Fruit fly (Drosophila melanogaster) whole organism, embryonic: ENCODE data around the gene Rrp5.
A peak's percentile ranks its signal among the peaks of the same experiment; 100 is the strongest.

Experiments used
- B-H1 ChIP-seq: fragments of 200-800 bp; sonication (Bioruptor generic); IDR thresholded peaks from 3 replicates; pipeline ENCODE4 v1.3.6; 2022; ENCODE audit warnings: missing biosample characterization, missing genetic modification characterization
- Bgb ChIP-seq: fragments of 200-800 bp; sonication (Bioruptor generic); IDR thresholded peaks from 2 replicates; pipeline ENCODE4 v1.3.6; 2022; ENCODE audit warnings: missing biosample characterization, missing genetic modification characterization; ENCODE audit not compliant: partially characterized antibody
- CG10366 ChIP-seq: fragments of 200-800 bp; sonication (Bioruptor generic); IDR thresholded peaks from 2 replicates; pipeline ENCODE4 v1.3.6; 2022; ENCODE audit warnings: missing biosample characterization, missing genetic modification characterization
- CG10431 ChIP-seq: fragments of 200-800 bp; sonication (Bioruptor generic); optimal IDR thresholded peaks from 3 replicates; lab custom pipeline; 2018; ENCODE audit warnings: missing biosample characterization, mild to moderate bottlenecking, missing genetic modification characterization
- CG10979 ChIP-seq: fragments of 200-800 bp; sonication (Bioruptor generic); optimal IDR thresholded peaks from 2 replicates; lab custom pipeline; 2018; ENCODE audit warnings: missing biosample characterization, mild to moderate bottlenecking, missing genetic modification characterization, moderate library complexity
- CG12104 ChIP-seq: fragments of 200-800 bp; sonication (Bioruptor generic); optimal IDR thresholded peaks from 3 replicates; lab custom pipeline; 2016; ENCODE audit warnings: missing biosample characterization, missing genetic modification characterization
- CG12659 ChIP-seq: fragments of 200-800 bp; sonication (Bioruptor generic); optimal IDR thresholded peaks from 3 replicates; lab custom pipeline; 2017; ENCODE audit warnings: mild to moderate bottlenecking, missing biosample characterization, missing genetic modification reagents, missing genetic modification characterization
- CG1603 ChIP-seq: fragments of 200-800 bp; sonication (Bioruptor generic); optimal IDR thresholded peaks from 2 replicates; lab custom pipeline; 2019; ENCODE audit warnings: missing biosample characterization, mild to moderate bottlenecking, missing genetic modification characterization, moderate library complexity
- CG16813 ChIP-seq: fragments of 200-800 bp; sonication (Bioruptor generic); IDR thresholded peaks from 3 replicates; pipeline ENCODE4 v1.3.6; 2022; ENCODE audit warnings: missing biosample characterization, missing genetic modification characterization; ENCODE audit not compliant: partially characterized antibody
- CG17359 ChIP-seq: fragments of 200-800 bp; sonication (Bioruptor generic); optimal IDR thresholded peaks from 3 replicates; lab custom pipeline; 2018; ENCODE audit warnings: missing biosample characterization, mild to moderate bottlenecking, missing genetic modification characterization, moderate library complexity
- CG17612 ChIP-seq: fragments of 200-800 bp; sonication (Bioruptor generic); IDR thresholded peaks from 2 replicates; pipeline ENCODE4 v1.3.6; 2022; ENCODE audit warnings: missing biosample characterization, missing genetic modification characterization
- CG18262 ChIP-seq: fragments of 200-800 bp; optimal IDR thresholded peaks from 3 replicates; lab custom pipeline; 2019; ENCODE audit warnings: missing biosample characterization, mild to moderate bottlenecking, missing genetic modification characterization, moderate library complexity
- CG34422 ChIP-seq: fragments of 200-800 bp; sonication (Bioruptor generic); IDR thresholded peaks from 3 replicates; pipeline ENCODE4 v1.3.6; 2022; ENCODE audit warnings: missing biosample characterization, missing genetic modification characterization
- CG4328 ChIP-seq: fragments of 200-800 bp; sonication (Bioruptor generic); optimal IDR thresholded peaks from 3 replicates; lab custom pipeline; 2017; ENCODE audit warnings: missing biosample characterization, missing genetic modification reagents, missing genetic modification characterization
- CG4617 ChIP-seq: fragments of 200-800 bp; sonication (Bioruptor generic); optimal IDR thresholded peaks from 3 replicates; lab custom pipeline; 2016; ENCODE audit warnings: missing biosample characterization, missing genetic modification characterization, borderline replicate concordance
- CG6254 ChIP-seq: fragments of 200-800 bp; sonication (Bioruptor generic); optimal IDR thresholded peaks from 3 replicates; lab custom pipeline; 2017; ENCODE audit warnings: mild to moderate bottlenecking, missing biosample characterization, missing genetic modification reagents, missing genetic modification characterization
- CG6765 ChIP-seq: fragments of 200-800 bp; sonication (Bioruptor generic); optimal IDR thresholded peaks from 3 replicates; lab custom pipeline; 2017; ENCODE audit warnings: missing biosample characterization, mild to moderate bottlenecking, missing genetic modification characterization
- CG7357 ChIP-seq: fragments of 200-800 bp; sonication (Bioruptor generic); IDR thresholded peaks from 3 replicates; pipeline ENCODE4 v1.3.6; 2022; ENCODE audit warnings: missing biosample characterization, missing genetic modification characterization
- CG9797 ChIP-seq: fragments of 200-800 bp; sonication (Bioruptor generic); optimal IDR thresholded peaks from 3 replicates; lab custom pipeline; 2018; ENCODE audit warnings: missing biosample characterization, mild to moderate bottlenecking, missing genetic modification characterization
- Dbx ChIP-seq: fragments of 200-800 bp; sonication (Bioruptor generic); IDR thresholded peaks from 3 replicates; pipeline ENCODE4 v1.3.6; 2022; ENCODE audit warnings: missing biosample characterization, missing genetic modification characterization
- Doc2 ChIP-seq: fragments of 200-800 bp; sonication (Bioruptor generic); IDR thresholded peaks from 2 replicates; pipeline ENCODE4 v1.3.6; 2022; ENCODE audit warnings: missing biosample characterization, missing genetic modification characterization
- Dp ChIP-seq: fragments of 200-800 bp; sonication (Bioruptor generic); optimal IDR thresholded peaks from 2 replicates; lab custom pipeline; 2018; ENCODE audit warnings: missing biosample characterization, mild to moderate bottlenecking, missing genetic modification characterization, moderate library complexity
- E2f2 ChIP-seq: fragments of 200-800 bp; sonication (Bioruptor generic); IDR thresholded peaks from 2 replicates; pipeline ENCODE4 v1.3.6; 2022; ENCODE audit warnings: missing biosample characterization, missing genetic modification characterization
- Elba2 ChIP-seq: fragments of 200-800 bp; sonication (Bioruptor generic); optimal IDR thresholded peaks from 3 replicates; lab custom pipeline; 2016; ENCODE audit warnings: missing biosample characterization, missing genetic modification characterization
- H15 ChIP-seq: fragments of 200-800 bp; sonication (Bioruptor generic); IDR thresholded peaks from 3 replicates; pipeline ENCODE4 v1.3.6; 2022; ENCODE audit warnings: missing biosample characterization, missing genetic modification characterization
- Hmr ChIP-seq: fragments of 200-800 bp; sonication (Bioruptor generic); optimal IDR thresholded peaks from 3 replicates; lab custom pipeline; 2017; ENCODE audit warnings: mild to moderate bottlenecking, missing biosample characterization, missing genetic modification reagents, missing genetic modification characterization
- Nf-YA ChIP-seq: fragments of 200-800 bp; sonication (Bioruptor generic); IDR thresholded peaks from 2 replicates; pipeline ENCODE4 v1.3.6; 2022; ENCODE audit warnings: missing biosample characterization, missing genetic modification characterization
- Nf-YB ChIP-seq: fragments of 200-800 bp; sonication (Bioruptor generic); optimal IDR thresholded peaks from 3 replicates; lab custom pipeline; 2019; ENCODE audit warnings: missing biosample characterization, mild to moderate bottlenecking, missing genetic modification characterization, moderate library complexity
- Sry-δ ChIP-seq: fragments of 200-800 bp; sonication (Bioruptor generic); optimal IDR thresholded peaks from 2 replicates; lab custom pipeline; 2016; ENCODE audit warnings: missing biosample characterization, missing genetic modification characterization
- TFAM ChIP-seq: fragments of 200-800 bp; sonication (Bioruptor generic); optimal IDR thresholded peaks from 2 replicates; lab custom pipeline; 2017; ENCODE audit warnings: missing biosample characterization, missing genetic modification characterization, inconsistent platforms
- abd-A ChIP-seq: fragments of 200-800 bp; sonication (Bioruptor generic); optimal IDR thresholded peaks from 3 replicates; lab custom pipeline; 2019; ENCODE audit warnings: missing biosample characterization, mild to moderate bottlenecking, missing genetic modification characterization, moderate library complexity
- amos ChIP-seq: fragments of 200-800 bp; sonication (Bioruptor generic); IDR thresholded peaks from 2 replicates; pipeline ENCODE4 v1.3.6; 2022; ENCODE audit warnings: missing biosample characterization, missing genetic modification characterization; ENCODE audit not compliant: partially characterized antibody
- btn ChIP-seq: fragments of 200-800 bp; sonication (Bioruptor generic); optimal IDR thresholded peaks from 2 replicates; lab custom pipeline; 2016; ENCODE audit warnings: missing biosample characterization, missing genetic modification characterization
- cad ChIP-seq: fragments of >200 bp; optimal IDR thresholded peaks from 2 replicates; lab custom pipeline; 2017; ENCODE audit warnings: missing biosample characterization, missing genetic modification characterization
- chm ChIP-seq: fragments of 200-800 bp; sonication (Bioruptor generic); IDR thresholded peaks from 2 replicates; pipeline ENCODE4 v1.3.6; 2022; ENCODE audit warnings: missing biosample characterization, missing genetic modification characterization
- dimm ChIP-seq: fragments of 200-800 bp; sonication (Bioruptor generic); IDR thresholded peaks from 2 replicates; pipeline ENCODE4 v1.3.6; 2022; ENCODE audit warnings: missing biosample characterization, missing genetic modification characterization
- dysf ChIP-seq: fragments of 200-800 bp; sonication (Bioruptor generic); IDR thresholded peaks from 3 replicates; pipeline ENCODE4 v1.3.6; 2022; ENCODE audit warnings: missing biosample characterization, missing genetic modification characterization
- ems ChIP-seq: fragments of 200-800 bp; sonication (Bioruptor generic); optimal IDR thresholded peaks from 3 replicates; lab custom pipeline; 2016; ENCODE audit warnings: missing biosample characterization, missing genetic modification characterization
- gro ChIP-seq: fragments of 200-800 bp; sonication (Bioruptor generic); optimal IDR thresholded peaks from 2 replicates; lab custom pipeline; 2016; ENCODE audit warnings: missing biosample characterization, missing genetic modification characterization
- hbn ChIP-seq: fragments of 200-800 bp; sonication (Bioruptor generic); IDR thresholded peaks from 2 replicates; pipeline ENCODE4 v1.3.6; 2022; ENCODE audit warnings: missing biosample characterization, missing genetic modification characterization; ENCODE audit not compliant: partially characterized antibody
- ind ChIP-seq: fragments of 200-800 bp; sonication (Bioruptor generic); optimal IDR thresholded peaks from 3 replicates; lab custom pipeline; 2016; ENCODE audit warnings: missing biosample characterization, missing genetic modification characterization
- ken ChIP-seq: fragments of 200-800 bp; sonication (Bioruptor generic); IDR thresholded peaks from 3 replicates; pipeline ENCODE4 v1.3.6; 2022; ENCODE audit warnings: missing biosample characterization, missing genetic modification characterization
- lbe ChIP-seq: fragments of 200-800 bp; sonication (Bioruptor generic); optimal IDR thresholded peaks from 2 replicates; lab custom pipeline; 2016; ENCODE audit warnings: missing biosample characterization, mild to moderate bottlenecking, missing genetic modification characterization
- mld ChIP-seq: fragments of 200-800 bp; sonication (Bioruptor generic); IDR thresholded peaks from 3 replicates; pipeline ENCODE4 v1.3.6; 2022; ENCODE audit warnings: missing biosample characterization, missing genetic modification characterization; ENCODE audit not compliant: partially characterized antibody
- nom ChIP-seq: fragments of 200-800 bp; sonication (Bioruptor generic); optimal IDR thresholded peaks from 2 replicates; lab custom pipeline; 2017; ENCODE audit warnings: missing biosample characterization, missing genetic modification characterization, mild to moderate bottlenecking, moderate library complexity, missing genetic modification reagents
- phol ChIP-seq: fragments of 200-800 bp; sonication (Bioruptor generic); optimal IDR thresholded peaks from 3 replicates; lab custom pipeline; 2018; ENCODE audit warnings: missing biosample characterization, mild to moderate bottlenecking, missing genetic modification characterization, moderate library complexity
- sisA ChIP-seq: fragments of 200-800 bp; sonication (Bioruptor generic); IDR thresholded peaks from 2 replicates; pipeline ENCODE4 v1.3.6; 2022; ENCODE audit warnings: missing biosample characterization, missing genetic modification characterization
- tll ChIP-seq, 2 experiments: fragments of 200-800 bp in 1 of 2; fragments of >200 bp in 1 of 2; sonication (Bioruptor generic) in 1 of 2; optimal IDR thresholded peaks; 2 replicates each; lab custom pipeline; 2017 to 2019; ENCODE audit warnings: missing biosample characterization in 2 of 2, missing genetic modification characterization in 2 of 2, mild to moderate bottlenecking in 1 of 2, moderate library complexity in 1 of 2
- ttk ChIP-seq: fragments of 200-800 bp; sonication (Bioruptor generic); IDR thresholded peaks from 2 replicates; pipeline ENCODE4 v2.1.2; 2022; ENCODE audit warnings: missing biosample characterization, missing genetic modification characterization
- unpg ChIP-seq: fragments of 200-800 bp; sonication (Bioruptor generic); optimal IDR thresholded peaks from 3 replicates; lab custom pipeline; 2018; ENCODE audit warnings: missing biosample characterization, mild to moderate bottlenecking, missing genetic modification characterization, moderate library complexity
- zen ChIP-seq: fragments of 200-800 bp; sonication (Bioruptor generic); optimal IDR thresholded peaks from 3 replicates; lab custom pipeline; 2018; ENCODE audit warnings: missing biosample characterization, mild to moderate bottlenecking, missing genetic modification characterization, moderate library complexity

Gene Rrp5

DNA sequence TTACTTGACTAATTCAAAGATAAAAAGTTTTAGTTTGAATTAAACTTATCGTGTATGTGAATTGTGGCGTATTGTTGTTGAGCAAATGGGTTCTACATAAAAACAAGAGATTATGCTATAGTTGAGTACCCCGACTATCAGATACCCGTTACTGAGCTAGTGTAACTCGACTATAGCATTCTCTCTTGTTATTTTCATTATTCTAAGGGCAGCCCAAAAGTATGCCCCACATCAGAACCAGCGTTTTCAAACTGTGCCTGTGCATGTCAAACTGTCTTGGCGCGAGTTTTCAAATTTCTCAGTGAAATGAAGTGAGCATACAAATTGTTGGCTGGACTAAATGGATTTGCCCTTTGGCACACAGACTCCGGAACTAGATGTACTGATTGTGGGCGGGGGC, 53.8 kb downstream of the Rrp5 start, which contains the start of gene shps (continued):
- TF ChIP-seq E2f2 (GFP tag; lab: Robert Waterston, UW): peak; percentile 99
- TF ChIP-seq CG10979: no peak
- TF ChIP-seq ems: no peak
- no peak for TF ChIP-seq Hmr (GFP tag; lab: Kevin White, UChicago)
- TF ChIP-seq CG34422: 0 out of 3 replicates have a peak, but pooled peaks have one; percentile 19
- TF ChIP-seq Dp (GFP tag; lab: Kevin White, UChicago): peak; percentile 98
- no peak for TF ChIP-seq CG7357 (GFP tag; lab: Robert Waterston, UW)
- no peak for TF ChIP-seq CG4328 (GFP tag; lab: Kevin White, UChicago)
- no peak for TF ChIP-seq CG17359 (tag; lab: Kevin White, UChicago)
- TF ChIP-seq ind (GFP tag; lab: Kevin White, UChicago): no peak
- peak; percentile 90 for TF ChIP-seq Bgb (GFP tag; lab: Robert Waterston, UW)
- no peak for TF ChIP-seq ken (GFP tag; lab: Robert Waterston, UW)
- TF ChIP-seq H15 (GFP tag; lab: Robert Waterston, UW): no peak
- TF ChIP-seq chm: 0 out of 2 replicates have a peak, but pooled peaks have one; percentile 6
- no peak for TF ChIP-seq CG10366 (GFP tag; lab: Robert Waterston, UW)
- no peak for TF ChIP-seq btn (GFP tag; lab: Kevin White, UChicago)
- TF ChIP-seq dimm (GFP tag; lab: Robert Waterston, UW): no peak
- TF ChIP-seq nom (GFP tag; lab: Kevin White, UChicago): no peak
- TF ChIP-seq sisA (GFP tag; lab: Robert Waterston, UW): no peak
- TF ChIP-seq Doc2 (GFP tag; lab: Robert Waterston, UW): no peak
- no peak for TF ChIP-seq tll (GFP tag; optimal IDR thresholded peaks at IDR 0.05; lab: Kevin White, UChicago)
- TF ChIP-seq abd-A (tag; lab: Kevin White, UChicago): no peak
- TF ChIP-seq B-H1 (GFP tag; lab: Robert Waterston, UW): no peak
- no peak for TF ChIP-seq ttk
- no peak for TF ChIP-seq zen
- no peak for TF ChIP-seq CG10431
- no peak for TF ChIP-seq CG9797 (GFP tag; lab: Kevin White, UChicago)
- TF ChIP-seq unpg (GFP tag; lab: Kevin White, UChicago): no peak
- no peak for TF ChIP-seq Sry-δ (GFP tag; lab: Kevin White, UChicago)
- TF ChIP-seq gro: no peak
- no peak for TF ChIP-seq CG12104 (GFP tag; lab: Kevin White, UChicago)
- TF ChIP-seq lbe (GFP tag; lab: Kevin White, UChicago): no peak
- TF ChIP-seq CG6254 (GFP tag; lab: Kevin White, UChicago): no peak
- TF ChIP-seq Elba2 (GFP tag; lab: Kevin White, UChicago): no peak
- TF ChIP-seq dysf: no peak
- no peak for TF ChIP-seq CG6765 (GFP tag; lab: Kevin White, UChicago)
- peak; percentile 96 for TF ChIP-seq cad (GFP tag; lab: Kevin White, UChicago)
- no peak for TF ChIP-seq phol (tag; lab: Kevin White, UChicago)
- peak; percentile 97 for TF ChIP-seq CG16813 (GFP tag; lab: Robert Waterston, UW)
- TF ChIP-seq CG4617: no peak
- TF ChIP-seq CG17612 (GFP tag; lab: Robert Waterston, UW): no peak
- no peak for TF ChIP-seq CG12659 (GFP tag; lab: Kevin White, UChicago)
- no peak for TF ChIP-seq CG18262 (tag; lab: Kevin White, UChicago)
- TF ChIP-seq Dbx: no peak
- TF ChIP-seq hbn (GFP tag; lab: Robert Waterston, UW): peak; percentile 23; the same call in 1 of the 2 replicates
- peak; percentile 3 for TF ChIP-seq CG1603 (tag; lab: Kevin White, UChicago)
- no peak for TF ChIP-seq TFAM (GFP tag; lab: Kevin White, UChicago)
- no peak for TF ChIP-seq Nf-YA (GFP tag; lab: Robert Waterston, UW)
- no peak for TF ChIP-seq Nf-YB (GFP tag; lab: Kevin White, UChicago)
- peak; percentile 92 for TF ChIP-seq mld (GFP tag; lab: Robert Waterston, UW)
- TF ChIP-seq amos: peak; percentile 75
